Worm (Caenorhabditis elegans): ENCODE results near the gene Y57A10C.11.

The Y57A10C.11 gene

ce11 chrII:12459422-12459821 is 44.7 kb upstream of the Y57A10C.11 start, which contains the start of gene tag-281 (continued):
- TF ChIP-seq B0336.3 (GFP tag; IDR thresholded peaks at IDR 0.05) (no peak), mes-4 (tag; optimal IDR thresholded peaks at IDR 0.05) (no peak), attf-5 (GFP tag; optimal IDR thresholded peaks at IDR 0.05) (peak; percentile 73), C17E4.6 (GFP tag; IDR thresholded peaks at IDR 0.05) (no peak), Y79H2A.3 (GFP tag; conservative IDR thresholded peaks at IDR 0.05) (no peak), lin-26 (GFP tag; IDR thresholded peaks at IDR 0.05) (no peak), rec-8 (tag; optimal IDR thresholded peaks at IDR 0.05) (no peak), K11D2.4 (GFP tag; IDR thresholded peaks at IDR 0.05) (peak; percentile 52; the same call in 1 of the 2 replicates), tbx-9 (tag; optimal IDR thresholded peaks at IDR 0.05; ENCODE audit: borderline replicate concordance) (no peak), him-1 (tag; optimal IDR thresholded peaks at IDR 0.05) (no peak), somi-1 (GFP tag; optimal IDR thresholded peaks at IDR 0.05) (no peak), egl-18 (GFP tag; IDR thresholded peaks at IDR 0.05) (no peak), F57A8.1 (GFP tag; optimal IDR thresholded peaks at IDR 0.05) (no peak), sea-2 (GFP tag; IDR thresholded peaks at IDR 0.05) (no peak), ama-1 (optimal IDR thresholded peaks at IDR 0.05) (no peak), ama-1 (GFP tag; optimal IDR thresholded peaks at IDR 0.05) (no peak), D2030.7 (GFP tag; IDR thresholded peaks at IDR 0.05) (peak; percentile 28; the same call in 1 of the 2 replicates), K12H6.12 (tag; optimal IDR thresholded peaks at IDR 0.05) (peak; percentile 9), ceh-100 (GFP tag; IDR thresholded peaks at IDR 0.05) (no peak; the same call in 1 of the 2 replicates), ceh-58 (GFP tag; IDR thresholded peaks at IDR 0.05) (no peak), ceh-27 (GFP tag; optimal IDR thresholded peaks at IDR 0.05) (no peak), F55B11.4 (tag; optimal IDR thresholded peaks at IDR 0.05; ENCODE audit: borderline replicate concordance, insufficient read depth) (no peak), dpl-1 (GFP tag; optimal IDR thresholded peaks at IDR 0.05) (peak; percentile 89), attf-6 (GFP tag; IDR thresholded peaks at IDR 0.05) (no peak), pbrm-1 (GFP tag; IDR thresholded peaks at IDR 0.05) (peak; percentile 66; the same call in 1 of the 2 replicates), mxl-1 (tag; optimal IDR thresholded peaks at IDR 0.05) (no peak)

DNA sequence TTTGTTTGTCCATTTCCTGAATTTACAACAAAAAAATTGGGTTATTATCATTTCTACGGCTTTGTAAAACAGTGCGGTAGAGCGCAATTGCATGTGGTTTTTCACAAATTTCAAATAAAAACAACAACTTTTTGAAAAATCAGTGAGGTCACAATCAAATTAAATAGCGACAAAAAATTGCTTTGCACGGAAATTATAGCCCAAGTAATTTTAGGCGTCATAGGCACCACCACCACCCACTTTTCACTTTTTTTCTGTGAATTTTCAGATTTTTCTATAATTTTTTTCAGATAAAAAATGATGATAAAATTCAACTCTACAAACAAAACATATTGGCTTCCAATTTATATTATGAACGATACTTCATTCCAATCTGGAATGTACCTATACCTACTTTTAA is 42.6 kb upstream of the Y57A10C.11 start, which contains the start of gene sre-38:
Gene sre-38, plus strand, starts transcription at position 301 of the 400 bp plus-strand sequence.
- TF ChIP-seq tbp1 (GFP tag; optimal IDR thresholded peaks at IDR 0.05) (no peak), ccch-3 (GFP tag; optimal IDR thresholded peaks at IDR 0.05) (no peak), lin-54 (GFP tag; optimal IDR thresholded peaks at IDR 0.05) (no peak), sea-2 (GFP tag; IDR thresholded peaks at IDR 0.05) (no peak), F49E8.2 (tag; optimal IDR thresholded peaks at IDR 0.05; ENCODE audit: insufficient read depth) (no peak), snpc-4 (GFP tag; optimal IDR thresholded peaks at IDR 0.05) (no peak), snpc-4 (tag; optimal IDR thresholded peaks at IDR 0.05) (no peak), gei-17 (GFP tag; optimal IDR thresholded peaks at IDR 0.05) (no peak), dpff-1 (tag; optimal IDR thresholded peaks at IDR 0.05) (no peak), attf-3 (GFP tag; conservative IDR thresholded peaks at IDR 0.05) (no peak), B0261.1 (tag; optimal IDR thresholded peaks at IDR 0.05) (no peak), nhr-80 (tag; optimal IDR thresholded peaks at IDR 0.05) (no peak), Y95B8A.8 (GFP tag; IDR thresholded peaks at IDR 0.05) (no peak), F37B4.10 (GFP tag; IDR thresholded peaks at IDR 0.05) (no peak), B0336.3 (GFP tag; IDR thresholded peaks at IDR 0.05) (no peak)

DNA sequence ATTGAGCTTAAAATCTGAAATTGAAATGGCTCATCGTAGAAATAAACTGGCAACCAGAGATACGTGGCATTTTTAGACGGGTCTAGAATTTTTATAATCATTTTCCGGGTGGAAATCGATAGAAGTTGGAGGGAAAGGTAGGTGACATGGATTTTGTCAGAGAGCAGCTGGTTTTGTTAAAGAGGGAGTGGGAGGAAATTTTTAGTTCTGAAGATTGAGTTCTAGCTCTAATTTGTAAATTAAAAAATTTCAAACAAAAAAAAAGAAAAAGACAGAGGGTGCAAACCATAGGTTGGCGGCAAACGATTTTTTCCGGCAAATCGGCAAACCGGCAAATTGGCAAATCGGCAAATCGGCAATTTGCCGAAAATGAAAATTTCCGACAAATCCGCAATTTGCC is 41.9 kb upstream of the Y57A10C.11 start, which contains the start of gene sre-32:
Gene sre-32, minus strand, starts transcription at position 101 of the 400 bp plus-strand sequence.
- no peak for TF ChIP-seq ceh-91 (GFP tag; IDR thresholded peaks at IDR 0.05)
- no peak for TF ChIP-seq egl-18 (GFP tag; IDR thresholded peaks at IDR 0.05)
- no peak for TF ChIP-seq nhr-80 (tag; optimal IDR thresholded peaks at IDR 0.05)

All from whole organism, young adult.